Fruit fly (Drosophila melanogaster) whole organism, embryonic: ENCODE results near the gene CG1998.

Experiments
- Awh ChIP-seq: fragments of 200-800 bp; sonication (Bioruptor generic); IDR thresholded peaks from 2 replicates; pipeline ENCODE4, ENCODE4 v1.3.6; 2022; ENCODE audit warnings: missing biosample characterization, missing genetic modification characterization
- CG10267 ChIP-seq: fragments of 200-800 bp; sonication (Bioruptor generic); optimal IDR thresholded peaks from 2 replicates; lab custom pipeline; 2018; ENCODE audit warnings: missing biosample characterization, mild to moderate bottlenecking, missing genetic modification characterization, moderate library complexity
- CG10274 ChIP-seq: fragments of 200-800 bp; sonication (Bioruptor generic); optimal IDR thresholded peaks from 3 replicates; lab custom pipeline; 2017; ENCODE audit warnings: missing biosample characterization, mild to moderate bottlenecking, missing genetic modification characterization
- CG10565 ChIP-seq: fragments of 200-800 bp; sonication (Bioruptor generic); optimal IDR thresholded peaks from 3 replicates; lab custom pipeline; 2016; ENCODE audit warnings: missing biosample characterization, mild to moderate bottlenecking, missing genetic modification characterization
- CG10959 ChIP-seq: fragments of 200-800 bp; sonication (Bioruptor generic); IDR thresholded peaks from 2 replicates; pipeline ENCODE4 v1.3.6; 2022; ENCODE audit warnings: missing biosample characterization, missing genetic modification characterization
- CG11504 ChIP-seq: fragments of 200-800 bp; sonication (Bioruptor generic); optimal IDR thresholded peaks from 3 replicates; lab custom pipeline; 2019; ENCODE audit warnings: missing biosample characterization, mild to moderate bottlenecking, missing genetic modification characterization, moderate library complexity
- CG12769 ChIP-seq: fragments of 200-800 bp; sonication (Bioruptor generic); optimal IDR thresholded peaks from 2 replicates; lab custom pipeline; 2019; ENCODE audit warnings: missing biosample characterization, mild to moderate bottlenecking, missing genetic modification characterization, moderate library complexity
- CG17361 ChIP-seq: fragments of 200-800 bp; sonication (Bioruptor generic); IDR thresholded peaks from 3 replicates; pipeline ENCODE4 v1.3.6; 2022; ENCODE audit warnings: missing biosample characterization, missing genetic modification characterization
- CG30020 ChIP-seq: fragments of 200-800 bp; optimal IDR thresholded peaks from 2 replicates; lab custom pipeline; 2019; ENCODE audit warnings: missing biosample characterization, mild to moderate bottlenecking, missing genetic modification characterization, moderate library complexity
- CG31388 ChIP-seq: fragments of 200-800 bp; sonication (Bioruptor generic); optimal IDR thresholded peaks from 2 replicates; lab custom pipeline; 2016; ENCODE audit warnings: missing biosample characterization, missing genetic modification characterization
- CG6175 ChIP-seq: fragments of 200-800 bp; sonication (Bioruptor generic); IDR thresholded peaks from 3 replicates; pipeline ENCODE4 v1.3.6; 2022; ENCODE audit warnings: missing biosample characterization, missing genetic modification characterization
- CG6254 ChIP-seq: fragments of 200-800 bp; sonication (Bioruptor generic); optimal IDR thresholded peaks from 3 replicates; lab custom pipeline; 2017; ENCODE audit warnings: mild to moderate bottlenecking, missing biosample characterization, missing genetic modification reagents, missing genetic modification characterization
- CG7556 ChIP-seq: fragments of 200-800 bp; sonication (Bioruptor generic); optimal IDR thresholded peaks from 2 replicates; lab custom pipeline; 2017; ENCODE audit warnings: missing biosample characterization, mild to moderate bottlenecking, missing genetic modification characterization
- CG7928 ChIP-seq: fragments of 200-800 bp; sonication (Bioruptor generic); optimal IDR thresholded peaks from 2 replicates; lab custom pipeline; 2017; ENCODE audit warnings: missing biosample characterization, mild to moderate bottlenecking, missing genetic modification characterization
- CG9727 ChIP-seq: fragments of 200-800 bp; sonication (Bioruptor generic); optimal IDR thresholded peaks from 3 replicates; lab custom pipeline; 2017; ENCODE audit warnings: missing biosample characterization, mild to moderate bottlenecking, missing genetic modification characterization
- CG9797 ChIP-seq: fragments of 200-800 bp; sonication (Bioruptor generic); optimal IDR thresholded peaks from 3 replicates; lab custom pipeline; 2018; ENCODE audit warnings: missing biosample characterization, mild to moderate bottlenecking, missing genetic modification characterization
- CG9876 ChIP-seq: fragments of 200-800 bp; sonication (Bioruptor generic); optimal IDR thresholded peaks from 2 replicates; lab custom pipeline; 2016; ENCODE audit warnings: missing biosample characterization, missing genetic modification characterization
- CHES-1-like ChIP-seq: fragments of 200-800 bp; sonication (Bioruptor generic); optimal IDR thresholded peaks from 2 replicates; lab custom pipeline; 2016; ENCODE audit warnings: missing biosample characterization, missing genetic modification characterization
- E2f2 ChIP-seq: fragments of 200-800 bp; sonication (Bioruptor generic); IDR thresholded peaks from 2 replicates; pipeline ENCODE4 v1.3.6; 2022; ENCODE audit warnings: missing biosample characterization, missing genetic modification characterization
- Fer3 ChIP-seq: fragments of 200-800 bp; sonication (Bioruptor generic); optimal IDR thresholded peaks from 2 replicates; lab custom pipeline; 2018; ENCODE audit warnings: missing biosample characterization, mild to moderate bottlenecking, missing genetic modification characterization, moderate library complexity
- HLHmδ ChIP-seq: fragments of 200-800 bp; sonication (Bioruptor generic); optimal IDR thresholded peaks from 2 replicates; lab custom pipeline; 2018; ENCODE audit warnings: missing biosample characterization, mild to moderate bottlenecking, missing genetic modification characterization, moderate library complexity
- Mes4 ChIP-seq: fragments of 200-800 bp; sonication (Bioruptor generic); optimal IDR thresholded peaks from 2 replicates; lab custom pipeline; 2016; ENCODE audit warnings: missing biosample characterization, missing genetic modification characterization
- Mrtf ChIP-seq: fragments of 200-800 bp; sonication (Bioruptor generic); IDR thresholded peaks from 3 replicates; pipeline ENCODE4 v1.3.6; 2022; ENCODE audit warnings: missing biosample characterization, missing genetic modification characterization
- NC2β ChIP-seq: fragments of 200-800 bp; sonication (Bioruptor generic); optimal IDR thresholded peaks from 2 replicates; lab custom pipeline; 2016; ENCODE audit warnings: missing biosample characterization, missing genetic modification characterization
- NFAT ChIP-seq: fragments of 200-800 bp; sonication (Bioruptor generic); IDR thresholded peaks from 2 replicates; pipeline ENCODE4 v1.3.6; 2022; ENCODE audit warnings: missing biosample characterization, missing genetic modification characterization
- Ptx1 ChIP-seq: fragments of 200-800 bp; sonication (Bioruptor generic); IDR thresholded peaks from 2 replicates; pipeline ENCODE4 v1.3.6; 2022; ENCODE audit warnings: missing biosample characterization, missing genetic modification characterization
- Rx ChIP-seq: fragments of 200-800 bp; sonication (Bioruptor generic); IDR thresholded peaks from 2 replicates; pipeline ENCODE4 v1.3.6; 2022; ENCODE audit warnings: missing biosample characterization, missing genetic modification characterization
- Sry-δ ChIP-seq: fragments of 200-800 bp; sonication (Bioruptor generic); optimal IDR thresholded peaks from 2 replicates; lab custom pipeline; 2016; ENCODE audit warnings: missing biosample characterization, missing genetic modification characterization
- YL-1 ChIP-seq: fragments of 200-800 bp; sonication (Bioruptor generic); optimal IDR thresholded peaks from 3 replicates; lab custom pipeline; 2017; ENCODE audit warnings: missing biosample characterization, mild to moderate bottlenecking, missing genetic modification characterization
- bbx ChIP-seq: fragments of 200-800 bp; sonication (Bioruptor generic); IDR thresholded peaks from 2 replicates; pipeline ENCODE4 v1.3.6; 2022; ENCODE audit warnings: missing biosample characterization, missing genetic modification characterization; ENCODE audit not compliant: partially characterized antibody
- bigmax ChIP-seq: fragments of 200-800 bp; sonication (Bioruptor generic); optimal IDR thresholded peaks from 2 replicates; lab custom pipeline; 2018; ENCODE audit warnings: missing biosample characterization, mild to moderate bottlenecking, missing genetic modification characterization
- bsh ChIP-seq, 2 experiments: fragments of 200-800 bp; sonication (Bioruptor generic); optimal IDR thresholded peaks; 2 replicates each; lab custom pipeline; 2017 to 2018; ENCODE audit warnings: mild to moderate bottlenecking in 2 of 2, missing biosample characterization in 2 of 2, missing genetic modification characterization in 2 of 2, moderate library complexity in 1 of 2
- chn ChIP-seq: fragments of 200-800 bp; sonication (Bioruptor generic); optimal IDR thresholded peaks from 2 replicates; lab custom pipeline; 2016; ENCODE audit warnings: missing biosample characterization, missing genetic modification characterization
- dan ChIP-seq: fragments of 200-800 bp; sonication (Bioruptor generic); IDR thresholded peaks from 2 replicates; pipeline ENCODE4 v1.3.6; 2022; ENCODE audit warnings: missing biosample characterization, missing genetic modification characterization
- dati ChIP-seq: fragments of 200-800 bp; sonication (Bioruptor generic); IDR thresholded peaks from 2 replicates; pipeline ENCODE4 v1.3.6; 2022; ENCODE audit warnings: missing biosample characterization, missing genetic modification characterization
- en ChIP-seq: fragments of 200-800 bp; sonication (Bioruptor generic); optimal IDR thresholded peaks from 2 replicates; lab custom pipeline; 2016; ENCODE audit warnings: missing biosample characterization, missing genetic modification characterization
- gce ChIP-seq: fragments of 200-800 bp; sonication (Bioruptor generic); IDR thresholded peaks from 3 replicates; pipeline ENCODE4 v1.3.6; 2022; ENCODE audit warnings: missing biosample characterization, missing genetic modification characterization
- ham ChIP-seq: fragments of 200-800 bp; sonication (Bioruptor generic); IDR thresholded peaks from 2 replicates; pipeline ENCODE4 v1.3.6; 2022; ENCODE audit warnings: missing biosample characterization, missing genetic modification characterization
- hb ChIP-seq: fragments of 200-800 bp; sonication (Bioruptor generic); IDR thresholded peaks from 3 replicates; pipeline ENCODE4 v1.3.6; 2022; ENCODE audit warnings: missing biosample characterization, missing genetic modification characterization; ENCODE audit not compliant: partially characterized antibody
- hth ChIP-seq: fragments of >200 bp; optimal IDR thresholded peaks from 2 replicates; lab custom pipeline; 2017; ENCODE audit warnings: inconsistent platforms
- jing ChIP-seq: fragments of 200-800 bp; sonication (Bioruptor generic); optimal IDR thresholded peaks from 2 replicates; lab custom pipeline; 2018; ENCODE audit warnings: missing biosample characterization, mild to moderate bottlenecking, missing genetic modification characterization
- lmd ChIP-seq: fragments of 200-800 bp; sonication (Bioruptor generic); IDR thresholded peaks from 2 replicates; pipeline ENCODE4 v1.3.6; 2022; ENCODE audit warnings: missing biosample characterization, missing genetic modification characterization
- luna ChIP-seq: fragments of 200-800 bp; sonication (Bioruptor generic); optimal IDR thresholded peaks from 2 replicates; lab custom pipeline; 2016; ENCODE audit warnings: missing biosample characterization, missing genetic modification characterization
- pho ChIP-seq: fragments of 200-800 bp; sonication (Bioruptor generic); optimal IDR thresholded peaks from 2 replicates; lab custom pipeline; 2016; ENCODE audit warnings: missing biosample characterization, missing genetic modification characterization
- run ChIP-seq: fragments of 200-800 bp; sonication (Bioruptor generic); optimal IDR thresholded peaks from 3 replicates; lab custom pipeline; 2018; ENCODE audit warnings: missing biosample characterization, mild to moderate bottlenecking, missing genetic modification characterization
- shn ChIP-seq: fragments of 200-800 bp; sonication (Bioruptor generic); optimal IDR thresholded peaks from 3 replicates; lab custom pipeline; 2016; ENCODE audit warnings: missing biosample characterization, missing genetic modification characterization
- sr ChIP-seq: fragments of 200-800 bp; sonication (Bioruptor generic); IDR thresholded peaks from 3 replicates; pipeline ENCODE4 v1.3.6; 2022; ENCODE audit warnings: missing biosample characterization, missing genetic modification characterization
- stwl ChIP-seq: fragments of 200-800 bp; sonication (Bioruptor generic); optimal IDR thresholded peaks from 3 replicates; lab custom pipeline; 2018; ENCODE audit warnings: missing biosample characterization, mild to moderate bottlenecking, missing genetic modification characterization, moderate library complexity
- tap ChIP-seq: fragments of 200-800 bp; optimal IDR thresholded peaks from 3 replicates; lab custom pipeline; 2019; ENCODE audit warnings: missing biosample characterization, mild to moderate bottlenecking, missing genetic modification characterization, moderate library complexity
- unc-4 ChIP-seq: fragments of 200-800 bp; sonication (Bioruptor generic); IDR thresholded peaks from 2 replicates; pipeline ENCODE4 v1.3.6; 2022; ENCODE audit warnings: missing biosample characterization, missing genetic modification characterization; ENCODE audit not compliant: partially characterized antibody
- zfh1 ChIP-seq: fragments of 200-800 bp; sonication (Bioruptor generic); IDR thresholded peaks from 3 replicates; pipeline ENCODE4 v1.3.6; 2022; ENCODE audit warnings: missing biosample characterization, missing genetic modification characterization

The CG1998 gene

dm6 chrX:13370826-13371703 is 41.8 kb downstream of the CG1998 start (continued):
- no peak for TF ChIP-seq hb (GFP tag; lab: Robert Waterston, UW)
- TF ChIP-seq stwl (tag; lab: Kevin White, UChicago): peak; percentile 42
- peak; percentile 15 for TF ChIP-seq CG11504 (tag; lab: Kevin White, UChicago)
- no peak for TF ChIP-seq CG7556 (GFP tag; lab: Kevin White, UChicago)
- TF ChIP-seq run (tag; lab: Kevin White, UChicago): no peak
- TF ChIP-seq CG6254 (GFP tag; lab: Kevin White, UChicago): no peak
- no peak for TF ChIP-seq lmd
- TF ChIP-seq Fer3 (tag; lab: Kevin White, UChicago): no peak
- TF ChIP-seq CG30020 (tag; lab: Kevin White, UChicago): no peak
- TF ChIP-seq zfh1 (GFP tag; lab: Robert Waterston, UW): no peak
- TF ChIP-seq YL-1 (GFP tag; lab: Kevin White, UChicago): peak; percentile 6
- TF ChIP-seq chn (GFP tag; lab: Kevin White, UChicago): no peak
- no peak for TF ChIP-seq dan (GFP tag; lab: Robert Waterston, UW)
- TF ChIP-seq Rx (GFP tag; lab: Robert Waterston, UW): no peak
- no peak for TF ChIP-seq CG10959 (GFP tag; lab: Robert Waterston, UW)
- TF ChIP-seq CG17361: no peak
- TF ChIP-seq bbx (GFP tag; lab: Robert Waterston, UW): peak; percentile 43; the same call in 1 of the 2 replicates
- no peak for TF ChIP-seq pho (GFP tag; lab: Kevin White, UChicago)
- TF ChIP-seq dati (GFP tag; lab: Robert Waterston, UW): no peak
- no peak for TF ChIP-seq luna (GFP tag; lab: Kevin White, UChicago)
- TF ChIP-seq ham (GFP tag; lab: Robert Waterston, UW): no peak
- TF ChIP-seq NC2β: no peak
- no peak for TF ChIP-seq jing (GFP tag; lab: Kevin White, UChicago)
- TF ChIP-seq bigmax: no peak
- no peak for TF ChIP-seq Mrtf (GFP tag; lab: Robert Waterston, UW)
- TF ChIP-seq CG31388: no peak
- no peak for TF ChIP-seq NFAT (GFP tag; lab: Robert Waterston, UW)
- no peak for TF ChIP-seq CG10267
- TF ChIP-seq bsh (GFP tag; optimal IDR thresholded peaks at IDR 0.05; lab: Kevin White, UChicago): no peak
- no peak for TF ChIP-seq Ptx1
- TF ChIP-seq E2f2 (GFP tag; lab: Robert Waterston, UW): peak; percentile 86
- TF ChIP-seq sr: no peak
- TF ChIP-seq unc-4: peak; percentile 60
- TF ChIP-seq en (GFP tag; lab: Kevin White, UChicago): no peak
- no peak for TF ChIP-seq shn (GFP tag; lab: Kevin White, UChicago)
- TF ChIP-seq CG9876: no peak
- peak; percentile 3 for TF ChIP-seq CG12769
- no peak for TF ChIP-seq tap (tag; lab: Kevin White, UChicago)
- peak; percentile 70 for TF ChIP-seq Sry-δ (GFP tag; lab: Kevin White, UChicago)
- no peak for TF ChIP-seq CG10565 (GFP tag; lab: Kevin White, UChicago)
- peak; percentile 44 for TF ChIP-seq CHES-1-like
- no peak for TF ChIP-seq CG9727
- TF ChIP-seq CG6175 (GFP tag; lab: Robert Waterston, UW): no peak
- TF ChIP-seq Mes4 (GFP tag; lab: Kevin White, UChicago): no peak
- no peak for TF ChIP-seq HLHmδ (GFP tag; lab: Kevin White, UChicago)
- no peak for TF ChIP-seq CG10274 (GFP tag; lab: Kevin White, UChicago)
- no peak for TF ChIP-seq Awh
- no peak for TF ChIP-seq hth
- TF ChIP-seq gce (GFP tag; lab: Robert Waterston, UW): no peak
- TF ChIP-seq CG7928: peak; percentile 93
- no peak for TF ChIP-seq CG9797 (GFP tag; lab: Kevin White, UChicago)
